Fruit fly (Drosophila melanogaster): ENCODE results near the gene CG14770.
A peak's percentile ranks its signal among the peaks of the same experiment; 100 is the strongest.

CG14770 gene

dm6 chrX:1387149-1387752 lies 18.2 kb downstream of the CG14770 start (continued):
- TF ChIP-seq Jarid2 (GFP tag; optimal IDR thresholded peaks at IDR 0.05) (no peak), CG10565 (GFP tag; optimal IDR thresholded peaks at IDR 0.05) (no peak), NC2α (GFP tag; optimal IDR thresholded peaks at IDR 0.05) (no peak), CG2712 (tag; optimal IDR thresholded peaks at IDR 0.05) (no peak), CG17912 (GFP tag; optimal IDR thresholded peaks at IDR 0.05) (peak; percentile 32), lab (GFP tag; optimal IDR thresholded peaks at IDR 0.05) (peak; percentile 51), CG3847 (GFP tag; IDR thresholded peaks at IDR 0.05) (no peak), crol (GFP tag; IDR thresholded peaks at IDR 0.05) (peak; percentile 85), CG15514 (GFP tag; optimal IDR thresholded peaks at IDR 0.05) (peak; percentile 33), schlank (tag; optimal IDR thresholded peaks at IDR 0.05) (no peak), pnt (GFP tag; optimal IDR thresholded peaks at IDR 0.05) (no peak), Med (GFP tag) (peak; percentile 58), CG6813 (GFP tag; optimal IDR thresholded peaks at IDR 0.05) (peak; percentile 7), bigmax (GFP tag; optimal IDR thresholded peaks at IDR 0.05) (no peak), CG31224 (GFP tag; IDR thresholded peaks at IDR 0.05) (no peak), dm (GFP tag; optimal IDR thresholded peaks at IDR 0.05) (no peak), HLH3B (GFP tag; IDR thresholded peaks at IDR 0.05) (peak; percentile 7; the same call in 1 of the 2 replicates), Opbp (GFP tag; IDR thresholded peaks at IDR 0.05; ENCODE audit: partially characterized antibody) (no peak), CG32772 (GFP tag; IDR thresholded peaks at IDR 0.05) (no peak), NfI (GFP tag; optimal IDR thresholded peaks at IDR 0.05) (peak; percentile 5), CG7556 (GFP tag; optimal IDR thresholded peaks at IDR 0.05) (no peak), Spps (tag; optimal IDR thresholded peaks at IDR 0.05) (no peak), sug (tag; optimal IDR thresholded peaks at IDR 0.05) (peak; percentile 4), aop (GFP tag; IDR thresholded peaks at IDR 0.05) (no peak), Rfx (GFP tag; IDR thresholded peaks at IDR 0.05) (no peak), CG3838 (GFP tag; optimal IDR thresholded peaks at IDR 0.05) (no peak), prd (optimal IDR thresholded peaks at IDR 0.05) (no peak), prd (GFP tag; IDR thresholded peaks at IDR 0.05) (no peak), CG15601 (tag; optimal IDR thresholded peaks at IDR 0.05) (peak; percentile 47), tio (GFP tag; optimal IDR thresholded peaks at IDR 0.05) (no peak), Poxn (GFP tag; IDR thresholded peaks at IDR 0.05) (no peak), ssp (GFP tag; IDR thresholded peaks at IDR 0.05) (no peak), Oaz (GFP tag; IDR thresholded peaks at IDR 0.05) (no peak), Hand (GFP tag; optimal IDR thresholded peaks at IDR 0.05) (no peak), chinmo (GFP tag; IDR thresholded peaks at IDR 0.05; ENCODE audit: partially characterized antibody) (0 out of 4 replicates have a peak, but pooled peaks have one; percentile 11), salm (tag; optimal IDR thresholded peaks at IDR 0.05) (no peak), CG34422 (GFP tag; IDR thresholded peaks at IDR 0.05) (no peak), amos (GFP tag; IDR thresholded peaks at IDR 0.05; ENCODE audit: partially characterized antibody) (no peak), CG10543 (GFP tag; optimal IDR thresholded peaks at IDR 0.05) (peak; percentile 72), Xbp1 (GFP tag; optimal IDR thresholded peaks at IDR 0.05) (no peak), Adf1 (GFP tag; IDR thresholded peaks at IDR 0.05) (peak; percentile 32), oc (tag; optimal IDR thresholded peaks at IDR 0.05) (no peak), sens (GFP tag) (peak; percentile 81), Fer1 (GFP tag; optimal IDR thresholded peaks at IDR 0.05) (peak; percentile 45), br (optimal IDR thresholded peaks at IDR 0.05) (no peak), CG12391 (tag; optimal IDR thresholded peaks at IDR 0.05) (no peak), Dip2 (GFP tag; IDR thresholded peaks at IDR 0.05) (no peak), D (optimal IDR thresholded peaks at IDR 0.05) (no peak), D (GFP tag; optimal IDR thresholded peaks at IDR 0.05) (no peak), pros (GFP tag; optimal IDR thresholded peaks at IDR 0.05) (peak; percentile 4), cas (GFP tag; IDR thresholded peaks at IDR 0.05) (no peak), Mrtf (GFP tag; IDR thresholded peaks at IDR 0.05) (no peak)
